Worm (Caenorhabditis elegans) whole organism, L4/young adult: ENCODE measurements around the gene zip-12.

Experiments
- W03F9.2 ChIP-seq: fragments of 150-350 bp; optimal IDR thresholded peaks from 2 replicates; lab custom pipeline; 2014; ENCODE audit warnings: missing biosample characterization, missing genetic modification characterization
- dao-5 ChIP-seq: sonication (generic microtip); optimal IDR thresholded peaks from 2 replicates; lab custom pipeline; 2016; ENCODE audit warnings: missing genotype, missing genetic modification characterization, moderate library complexity, missing compliant biosample characterization
- him-1 ChIP-seq: sonication (generic microtip); optimal IDR thresholded peaks from 2 replicates; lab custom pipeline; 2016; ENCODE audit warnings: missing genotype, missing genetic modification reagents, missing genetic modification characterization, missing compliant biosample characterization

Gene zip-12

ce11 chrIII:12327528-12327997 lies at the start of gene zip-12, which contains the start of gene Y75B8A.63:
Gene zip-12, plus strand, starts transcription at chrIII:12327914.
Gene Y75B8A.63, plus strand, starts transcription at chrIII:12327947.
- no peak for TF ChIP-seq W03F9.2 (tag; lab: Kevin White, UChicago)
- no peak for TF ChIP-seq dao-5 (tag; lab: Kevin White, UChicago)
- TF ChIP-seq him-1 (tag; lab: Kevin White, UChicago), result no peak

ce11 chrIII:12278766-12279165 lies 48.9 kb upstream of the zip-12 start:
- TF ChIP-seq dao-5 (tag; lab: Kevin White, UChicago) (no peak), W03F9.2 (tag; lab: Kevin White, UChicago) (no peak), him-1 (tag; lab: Kevin White, UChicago) (no peak)

ce11 chrIII:12284157-12284556 lies 43.6 kb upstream of the zip-12 start:
- TF ChIP-seq dao-5 (tag; lab: Kevin White, UChicago) (no peak), W03F9.2 (tag; lab: Kevin White, UChicago) (no peak), him-1 (tag; lab: Kevin White, UChicago) (no peak)

ce11 chrIII:12292465-12292864 lies 35.2 kb upstream of the zip-12 start:
- TF ChIP-seq dao-5 (tag; lab: Kevin White, UChicago), result no peak
- no peak for TF ChIP-seq W03F9.2 (tag; lab: Kevin White, UChicago)

DNA sequence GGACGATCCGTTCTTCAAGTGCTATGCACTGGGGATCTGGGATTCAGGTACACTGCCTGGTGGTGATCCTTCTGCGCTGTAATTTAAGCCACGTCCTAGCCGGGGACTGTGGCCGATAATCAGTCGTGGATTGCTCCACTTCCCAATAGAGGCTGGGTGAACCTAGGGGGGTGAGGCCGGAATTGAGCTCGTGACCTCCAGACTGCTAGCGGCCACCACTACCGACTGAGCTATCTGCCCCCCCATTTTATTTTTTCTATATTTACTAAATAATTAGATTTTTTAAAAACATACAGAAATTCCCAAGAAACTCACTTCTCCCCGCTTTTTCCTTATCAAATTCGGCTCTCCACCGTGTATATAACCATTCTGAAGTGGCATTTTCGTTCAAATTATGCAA lies 30.4 kb upstream of the zip-12 start:
- TF ChIP-seq dao-5 (tag; lab: Kevin White, UChicago) (no peak), W03F9.2 (tag; lab: Kevin White, UChicago) (no peak), him-1 (tag; lab: Kevin White, UChicago) (no peak)

- TF ChIP-seq W03F9.2 (tag; lab: Kevin White, UChicago) (no peak), him-1 (tag; lab: Kevin White, UChicago) (no peak), dao-5 (tag; lab: Kevin White, UChicago) (no peak)
Observed at ce11 chrIII:12299259-12299658, 28.5 kb upstream of the zip-12 start.

- TF ChIP-seq W03F9.2 (tag; lab: Kevin White, UChicago), result no peak
Observed at ce11 chrIII:12303084-12303483, 24.6 kb upstream of the zip-12 start, which contains the start of gene mrp-8. Gene mrp-8, minus strand, starts transcription at chrIII:12303184.

DNA sequence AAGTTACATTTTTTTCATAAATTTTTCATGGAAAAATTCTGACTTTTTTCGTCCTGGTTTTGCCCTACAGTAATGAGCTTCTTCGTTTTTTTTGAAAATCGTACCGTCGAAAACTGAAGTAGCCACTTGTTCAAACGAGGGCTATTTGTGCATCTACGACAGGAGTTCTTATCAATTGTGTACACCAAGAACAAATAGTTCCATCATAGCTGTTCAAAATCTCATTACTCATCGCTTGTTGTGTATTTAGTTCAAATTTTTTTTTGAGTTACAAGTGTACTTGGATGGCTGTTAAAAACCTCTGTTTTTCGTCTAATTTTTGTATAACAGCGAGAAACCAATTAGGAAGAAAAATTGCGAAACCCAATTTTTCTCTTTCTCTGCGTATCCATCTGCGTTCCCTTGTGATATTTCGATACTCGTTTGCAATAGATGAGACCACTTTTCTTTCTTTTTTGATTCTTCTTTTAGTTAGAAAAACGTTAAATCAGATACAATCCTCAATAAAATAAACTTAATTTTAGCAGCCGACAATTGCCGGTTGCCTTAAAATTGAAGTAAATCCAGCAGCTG lies 22.8 kb upstream of the zip-12 start:
- TF ChIP-seq dao-5 (tag; lab: Kevin White, UChicago) (no peak), W03F9.2 (tag; lab: Kevin White, UChicago) (no peak), him-1 (tag; lab: Kevin White, UChicago) (no peak)

DNA sequence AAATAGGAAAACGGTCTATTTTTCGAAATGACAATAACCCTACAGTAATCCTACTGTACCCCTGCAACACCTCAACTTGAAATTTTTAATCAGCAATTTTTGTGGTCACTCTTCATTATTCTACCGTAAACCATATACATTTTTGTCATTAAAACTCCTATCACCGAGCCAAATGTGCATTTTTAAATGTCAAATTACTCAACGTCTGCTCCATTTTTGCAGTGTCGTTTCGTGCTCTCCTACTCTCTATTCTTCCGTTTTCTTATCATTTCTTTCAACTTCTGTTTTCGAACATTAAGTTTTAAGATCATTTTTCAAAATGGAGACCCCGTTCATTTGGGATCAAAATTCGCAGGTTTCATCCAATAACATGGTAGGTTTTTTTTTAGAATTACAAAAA lies 20.2 kb upstream of the zip-12 start, which contains the start of gene pqn-92:
TSS of gene pqn-92 (plus strand) at position 307 of the 400 bp plus-strand sequence.
- no peak for TF ChIP-seq him-1 (tag; lab: Kevin White, UChicago)
- no peak for TF ChIP-seq dao-5 (tag; lab: Kevin White, UChicago)
- TF ChIP-seq W03F9.2 (tag; lab: Kevin White, UChicago), result no peak

- TF ChIP-seq him-1 (tag; lab: Kevin White, UChicago) (no peak), dao-5 (tag; lab: Kevin White, UChicago) (no peak), W03F9.2 (tag; lab: Kevin White, UChicago) (no peak)
Observed at ce11 chrIII:12312886-12313285, 14.8 kb upstream of the zip-12 start, which contains the start of gene Y75B8A.39. Gene Y75B8A.39, plus strand, starts transcription at chrIII:12313186.

DNA sequence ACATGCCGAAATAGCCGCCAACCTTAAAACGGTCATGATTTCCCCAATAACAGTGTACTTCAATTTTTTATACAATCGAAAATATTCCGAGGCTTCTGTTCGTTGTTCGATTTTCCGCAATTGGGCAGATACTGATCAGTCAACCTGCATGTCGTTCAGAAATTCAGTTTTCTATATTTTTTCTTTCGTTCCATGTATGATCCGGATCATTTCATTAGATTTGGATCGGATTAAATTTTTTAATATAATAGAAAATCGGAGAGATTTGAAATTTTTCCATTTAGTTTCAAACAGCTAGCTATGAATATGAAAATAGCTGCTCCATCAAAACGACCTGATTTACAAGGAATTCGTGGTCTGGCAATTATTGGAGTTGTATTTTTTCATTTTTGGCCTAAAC lies 12.5 kb upstream of the zip-12 start, which contains the start of gene Y75B8A.37:
TSS of gene Y75B8A.37 (plus strand) at position 301 of the 400 bp plus-strand sequence.
- TF ChIP-seq him-1 (tag; lab: Kevin White, UChicago) (no peak), dao-5 (tag; lab: Kevin White, UChicago) (no peak), W03F9.2 (tag; lab: Kevin White, UChicago) (no peak)

ce11 chrIII:12317492-12317891 lies 10.2 kb upstream of the zip-12 start:
- TF ChIP-seq him-1 (tag; lab: Kevin White, UChicago) (no peak), dao-5 (tag; lab: Kevin White, UChicago) (no peak), W03F9.2 (tag; lab: Kevin White, UChicago) (no peak)

ce11 chrIII:12318794-12319193 lies 8.9 kb upstream of the zip-12 start, which contains the start of gene Y75B8A.28:
Gene Y75B8A.28, plus strand, starts transcription at chrIII:12319089.
- TF ChIP-seq W03F9.2 (tag; lab: Kevin White, UChicago), result no peak
- no peak for TF ChIP-seq dao-5 (tag; lab: Kevin White, UChicago)
- no peak for TF ChIP-seq him-1 (tag; lab: Kevin White, UChicago)

DNA sequence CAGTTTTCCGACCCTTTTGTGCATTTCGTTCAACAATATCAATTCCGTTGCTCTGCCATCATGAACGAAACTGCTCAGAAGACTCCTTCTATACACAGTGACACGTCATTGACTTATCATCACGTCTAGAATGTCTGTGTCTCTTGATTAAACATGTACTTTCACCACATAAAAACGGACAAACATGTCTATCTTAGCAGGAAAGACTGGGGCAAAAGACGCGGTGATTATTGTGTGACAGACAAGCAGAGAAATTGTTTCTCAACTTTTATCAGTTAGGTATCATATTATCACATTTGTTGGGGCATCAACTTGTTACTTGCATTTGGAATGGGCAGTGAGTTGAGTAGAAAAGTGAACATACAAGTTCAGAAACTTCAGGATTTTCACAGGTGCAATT lies 2.4 kb upstream of the zip-12 start:
- TF ChIP-seq W03F9.2 (tag; lab: Kevin White, UChicago) (no peak), him-1 (tag; lab: Kevin White, UChicago) (no peak), dao-5 (tag; lab: Kevin White, UChicago) (no peak)
